Worm (Caenorhabditis elegans): ENCODE results near the gene F16G10.13.

DNA sequence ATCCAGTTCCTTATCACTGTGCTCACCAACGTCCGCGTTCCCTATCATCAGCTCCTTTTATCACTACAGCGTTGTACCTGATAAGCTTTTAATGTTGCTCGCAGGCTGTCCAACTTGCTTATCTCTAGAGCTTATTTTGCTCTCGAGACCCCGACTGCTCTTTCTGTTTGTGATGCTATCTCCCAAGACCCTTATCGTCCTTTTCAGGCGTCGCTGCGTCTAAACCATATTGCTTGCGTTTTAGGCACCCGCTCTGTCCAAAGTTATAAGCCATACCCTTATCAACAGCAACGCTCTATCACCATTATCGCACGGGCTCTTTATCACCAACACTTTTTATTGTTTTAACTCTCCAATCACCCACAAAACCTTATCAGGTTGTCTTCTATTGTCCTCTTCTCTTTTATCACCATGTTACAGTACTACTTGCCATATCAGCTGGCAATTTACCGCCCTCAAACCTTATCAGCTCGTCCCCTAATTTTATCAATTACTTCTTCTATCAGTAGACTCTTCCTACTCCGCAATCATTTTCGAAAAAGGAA is 17.2 kb downstream of the F16G10.13 start:
- TF ChIP-seq ceh-16 (tag; optimal IDR thresholded peaks at IDR 0.05), result no peak
- no peak for TF ChIP-seq nhr-23 (tag; optimal IDR thresholded peaks at IDR 0.05)
- TF ChIP-seq nhr-76 (tag; optimal IDR thresholded peaks at IDR 0.05), result no peak

All from whole organism, L3 larva.